Fruit fly (Drosophila melanogaster) whole organism, wandering third instar larva: ENCODE data around the gene CG11710.

ENCODE experiments used
- Abd-B ChIP-seq: fragments of >200 bp; optimal IDR thresholded peaks from 2 replicates; lab custom pipeline; 2017; ENCODE audit warnings: missing biosample characterization, missing genetic modification characterization
- CG32264 ChIP-seq: fragments of 200-800 bp; sonication (Bioruptor generic); optimal IDR thresholded peaks from 2 replicates; lab custom pipeline; 2016; ENCODE audit warnings: missing biosample characterization, missing genetic modification characterization
- CG9705 ChIP-seq: fragments of 200-800 bp; sonication (Bioruptor generic); optimal IDR thresholded peaks from 2 replicates; lab custom pipeline; 2018; ENCODE audit warnings: missing biosample characterization, mild to moderate bottlenecking, missing genetic modification characterization
- CrebA ChIP-seq: fragments of 200-800 bp; sonication (Bioruptor generic); optimal IDR thresholded peaks from 2 replicates; lab custom pipeline; 2016; ENCODE audit warnings: missing biosample characterization, mild to moderate bottlenecking, missing genetic modification characterization, borderline replicate concordance
- Dfd ChIP-seq: fragments of >200 bp; optimal IDR thresholded peaks from 2 replicates; lab custom pipeline; 2017; ENCODE audit warnings: missing biosample characterization, missing genetic modification characterization
- Dif ChIP-seq: fragments of 200-275, 200-300 bp; sonication (Bioruptor generic); optimal IDR thresholded peaks from 2 replicates; lab custom pipeline; 2018; ENCODE audit warnings: missing biosample characterization, missing genetic modification characterization; ENCODE audit not compliant: partially characterized antibody
- GATAd ChIP-seq: sonication (Bioruptor generic); optimal IDR thresholded peaks from 2 replicates; lab custom pipeline; 2016; ENCODE audit warnings: missing biosample characterization, missing genetic modification characterization
- HLH106 ChIP-seq: fragments of 200-800 bp; optimal IDR thresholded peaks from 3 replicates; lab custom pipeline; 2019; ENCODE audit warnings: missing biosample characterization, mild to moderate bottlenecking, missing genetic modification characterization, moderate library complexity
- Hnf4 ChIP-seq: fragments of 200-800 bp; sonication (Bioruptor generic); optimal IDR thresholded peaks from 2 replicates; lab custom pipeline; 2016; ENCODE audit warnings: missing biosample characterization, mild to moderate bottlenecking, missing genetic modification characterization
- Hr78 ChIP-seq: fragments of >200 bp; optimal IDR thresholded peaks from 2 replicates; lab custom pipeline; 2017; ENCODE audit warnings: missing biosample characterization, missing genetic modification characterization
- Hr83 ChIP-seq: fragments of 200-300 bp; sonication (Bioruptor generic); optimal IDR thresholded peaks from 2 replicates; lab custom pipeline; 2016; ENCODE audit warnings: missing biosample characterization, mild to moderate bottlenecking, missing genetic modification characterization, moderate library complexity; ENCODE audit not compliant: poor library complexity, severe bottlenecking
- Jra ChIP-seq: sonication (Bioruptor generic); optimal IDR thresholded peaks from 2 replicates; lab custom pipeline; 2016; ENCODE audit warnings: missing biosample characterization, missing genetic modification characterization
- Mio ChIP-seq: sonication (Bioruptor generic); optimal IDR thresholded peaks from 2 replicates; lab custom pipeline; 2016; ENCODE audit warnings: missing biosample characterization, missing genetic modification characterization
- N ChIP-seq: fragments of >200 bp; optimal IDR thresholded peaks from 2 replicates; lab custom pipeline; 2018; ENCODE audit warnings: missing biosample characterization, missing external identifiers, missing genetic modification characterization
- OdsH ChIP-seq: fragments of 200-800 bp; sonication (Bioruptor generic); optimal IDR thresholded peaks from 2 replicates; lab custom pipeline; 2016; ENCODE audit warnings: missing biosample characterization, mild to moderate bottlenecking, missing genetic modification characterization
- Rel ChIP-seq, 2 experiments: fragments of 200-800 bp; sonication (Bioruptor generic) in 1 of 2; optimal IDR thresholded peaks; 2 replicates in 1 of 2; 3 replicates in 1 of 2; lab custom pipeline; 2016 to 2019; ENCODE audit warnings: mild to moderate bottlenecking in 2 of 2, missing biosample characterization in 2 of 2, missing genetic modification characterization in 2 of 2, moderate library complexity in 1 of 2
- Sp1 ChIP-seq: fragments of 200-800 bp; sonication (Bioruptor generic); optimal IDR thresholded peaks from 3 replicates; lab custom pipeline; 2019; ENCODE audit warnings: missing biosample characterization, mild to moderate bottlenecking, missing genetic modification characterization, moderate library complexity
- Vsx2 ChIP-seq: fragments of 200-300, 225-300 bp; sonication (Bioruptor generic); optimal IDR thresholded peaks from 2 replicates; lab custom pipeline; 2018; ENCODE audit warnings: missing biosample characterization, missing genetic modification characterization; ENCODE audit not compliant: partially characterized antibody
- br ChIP-seq: fragments of 200-800 bp; sonication (Bioruptor generic); optimal IDR thresholded peaks from 2 replicates; lab custom pipeline; 2016; ENCODE audit warnings: missing biosample characterization, missing genetic modification characterization
- dmrt93B ChIP-seq: fragments of 200-800 bp; sonication (Bioruptor generic); optimal IDR thresholded peaks from 2 replicates; lab custom pipeline; 2018; ENCODE audit warnings: missing biosample characterization, mild to moderate bottlenecking, missing genetic modification characterization
- dsf ChIP-seq: sonication (Bioruptor generic); optimal IDR thresholded peaks from 2 replicates; lab custom pipeline; 2016; ENCODE audit warnings: missing biosample characterization, missing genetic modification characterization, borderline replicate concordance
- ey ChIP-seq: fragments of 200-800 bp; sonication (Bioruptor generic); optimal IDR thresholded peaks from 2 replicates; lab custom pipeline; 2016; ENCODE audit warnings: missing biosample characterization, missing genetic modification characterization
- foxo ChIP-seq, 2 experiments: fragments of 200-800 bp; sonication (Bioruptor generic); optimal IDR thresholded peaks; 2 replicates in 1 of 2; 3 replicates in 1 of 2; lab custom pipeline; 2016 to 2017; ENCODE audit warnings: missing biosample characterization in 2 of 2, missing genetic modification characterization in 2 of 2
- fru ChIP-seq: fragments of 200-800 bp; sonication (Bioruptor generic); optimal IDR thresholded peaks from 3 replicates; lab custom pipeline; 2016; ENCODE audit warnings: missing biosample characterization, mild to moderate bottlenecking, missing genetic modification characterization
- h ChIP-seq: fragments of 200-800 bp; sonication (Bioruptor generic); optimal IDR thresholded peaks from 3 replicates; lab custom pipeline; 2016; ENCODE audit warnings: missing biosample characterization, mild to moderate bottlenecking, missing genetic modification characterization
- jim ChIP-seq: fragments of 175-275, 200-325 bp; sonication (Bioruptor generic); optimal IDR thresholded peaks from 2 replicates; lab custom pipeline; 2016; ENCODE audit warnings: missing biosample characterization, mild to moderate bottlenecking, missing genetic modification characterization
- lola ChIP-seq: fragments of >200 bp; optimal IDR thresholded peaks from 2 replicates; lab custom pipeline; 2017; ENCODE audit warnings: missing biosample characterization, missing genetic modification characterization
- psq ChIP-seq: fragments of 200-800 bp; sonication (Bioruptor generic); optimal IDR thresholded peaks from 3 replicates; lab custom pipeline; 2017; ENCODE audit warnings: missing biosample characterization, mild to moderate bottlenecking, missing genetic modification characterization, moderate library complexity
- rgr ChIP-seq: fragments of 200-800 bp; sonication (Bioruptor generic); optimal IDR thresholded peaks from 3 replicates; lab custom pipeline; 2016; ENCODE audit warnings: missing biosample characterization, mild to moderate bottlenecking, missing genetic modification characterization
- sv ChIP-seq: fragments of 200-800 bp; sonication (Bioruptor generic); optimal IDR thresholded peaks from 3 replicates; lab custom pipeline; 2016; ENCODE audit warnings: missing biosample characterization, missing genetic modification characterization
- tai ChIP-seq: sonication (Bioruptor generic); optimal IDR thresholded peaks from 2 replicates; lab custom pipeline; 2016; ENCODE audit warnings: missing biosample characterization, missing genetic modification characterization
- usp ChIP-seq: fragments of >200 bp; optimal IDR thresholded peaks from 2 replicates; lab custom pipeline; 2017; ENCODE audit warnings: missing biosample characterization, missing genetic modification characterization
- woc ChIP-seq: sonication (Bioruptor generic); optimal IDR thresholded peaks from 2 replicates; lab custom pipeline; 2016; ENCODE audit warnings: missing biosample characterization, mild to moderate bottlenecking, missing genetic modification characterization

The CG11710 gene

dm6 chrX:20429482-20430204 is at the start of gene CG11710, which contains the start of gene mal:
Gene CG11710 (minus strand): TSS chrX:20429673.
Gene mal (plus strand): TSS chrX:20429675.
- TF ChIP-seq br (GFP tag; lab: Kevin White, UChicago) (no peak), GATAd (GFP tag; lab: Kevin White, UChicago) (no peak), Abd-B (GFP tag; lab: Kevin White, UChicago) (no peak), OdsH (GFP tag; lab: Kevin White, UChicago) (peak; percentile 70), foxo (GFP tag; optimal IDR thresholded peaks at IDR 0.05; lab: Kevin White, UChicago) (peak; percentile 29 to 86), psq (GFP tag; lab: Kevin White, UChicago) (peak; percentile 65), CG9705 (GFP tag; lab: Kevin White, UChicago) (peak; percentile 89), N (GFP tag; lab: Kevin White, UChicago) (no peak), woc (GFP tag; lab: Kevin White, UChicago) (peak; percentile 97), Mio (GFP tag; lab: Kevin White, UChicago) (no peak), ey (peak; percentile 82), sv (GFP tag; lab: Kevin White, UChicago) (peak; percentile 20), h (GFP tag; lab: Kevin White, UChicago) (peak; percentile 91), dmrt93B (GFP tag; lab: Kevin White, UChicago) (peak; percentile 84), Jra (GFP tag; lab: Kevin White, UChicago) (peak; percentile 44), rgr (GFP tag; lab: Kevin White, UChicago) (peak; percentile 83), jim (GFP tag; lab: Kevin White, UChicago) (no peak), Hr83 (GFP tag; lab: Kevin White, UChicago) (no peak), HLH106 (tag; lab: Kevin White, UChicago) (peak; percentile 91), Rel (GFP tag; optimal IDR thresholded peaks at IDR 0.05; lab: Kevin White, UChicago) (no peak), Rel (tag; optimal IDR thresholded peaks at IDR 0.05; lab: Kevin White, UChicago) (peak; percentile 63), CG32264 (GFP tag; lab: Kevin White, UChicago) (peak; percentile 76), Sp1 (GFP tag; lab: Kevin White, UChicago) (peak; percentile 80), usp (GFP tag; lab: Kevin White, UChicago) (no peak), CrebA (GFP tag; lab: Kevin White, UChicago) (no peak), fru (GFP tag; lab: Kevin White, UChicago) (peak; percentile 87), Hr78 (GFP tag; lab: Kevin White, UChicago) (no peak)

- TF ChIP-seq Hnf4 (no peak), dsf (GFP tag; lab: Kevin White, UChicago) (no peak), psq (GFP tag; lab: Kevin White, UChicago) (no peak), OdsH (GFP tag; lab: Kevin White, UChicago) (no peak), woc (GFP tag; lab: Kevin White, UChicago) (no peak), jim (GFP tag; lab: Kevin White, UChicago) (no peak), tai (GFP tag; lab: Kevin White, UChicago) (no peak), lola (no peak), CG32264 (GFP tag; lab: Kevin White, UChicago) (no peak), Dif (GFP tag; lab: Kevin White, UChicago) (no peak), ey (no peak), Dfd (GFP tag; lab: Kevin White, UChicago) (no peak)
Measured at dm6 chrX:20478674-20479073, 49.2 kb upstream of the CG11710 start.

- TF ChIP-seq CrebA (GFP tag; lab: Kevin White, UChicago) (no peak), CG32264 (GFP tag; lab: Kevin White, UChicago) (no peak), Dif (GFP tag; lab: Kevin White, UChicago) (no peak), lola (no peak), Dfd (GFP tag; lab: Kevin White, UChicago) (no peak), Vsx2 (no peak), jim (GFP tag; lab: Kevin White, UChicago) (no peak), Mio (GFP tag; lab: Kevin White, UChicago) (no peak)
Measured at dm6 chrX:20470701-20471100, 41.2 kb upstream of the CG11710 start.
